Fruit fly (Drosophila melanogaster) whole organism, embryonic: ENCODE measurements around the gene spdo.
A peak's percentile ranks its signal among the peaks of the same experiment; 100 is the strongest.

Experiments used
- CG31224 ChIP-seq: fragments of 200-800 bp; sonication (Bioruptor generic); IDR thresholded peaks from 2 replicates; pipeline ENCODE4 v1.3.6; 2022; ENCODE audit warnings: missing biosample characterization, missing genetic modification characterization
- CG6175 ChIP-seq: fragments of 200-800 bp; sonication (Bioruptor generic); IDR thresholded peaks from 3 replicates; pipeline ENCODE4 v1.3.6; 2022; ENCODE audit warnings: missing biosample characterization, missing genetic modification characterization
- Sry-β ChIP-seq: fragments of 200-800 bp; sonication (Bioruptor generic); optimal IDR thresholded peaks from 2 replicates; lab custom pipeline; 2018; ENCODE audit warnings: missing biosample characterization, mild to moderate bottlenecking, missing genetic modification characterization, moderate library complexity
- bab2 ChIP-seq: fragments of 200-800 bp; sonication (Bioruptor generic); optimal IDR thresholded peaks from 2 replicates; lab custom pipeline; 2016; ENCODE audit warnings: missing biosample characterization, missing genetic modification characterization
- bsh ChIP-seq, 2 experiments: fragments of 200-800 bp; sonication (Bioruptor generic); optimal IDR thresholded peaks; 2 replicates each; lab custom pipeline; 2017 to 2018; ENCODE audit warnings: mild to moderate bottlenecking in 2 of 2, missing biosample characterization in 2 of 2, missing genetic modification characterization in 2 of 2, moderate library complexity in 1 of 2
- ken ChIP-seq: fragments of 200-800 bp; sonication (Bioruptor generic); IDR thresholded peaks from 3 replicates; pipeline ENCODE4 v1.3.6; 2022; ENCODE audit warnings: missing biosample characterization, missing genetic modification characterization

spdo gene

dm6 chr3R:30526799-30527465, 50.4 kb downstream of the spdo start, which contains the start of gene jdp (continued):
- no peak for TF ChIP-seq bsh (GFP tag; optimal IDR thresholded peaks at IDR 0.05; lab: Kevin White, UChicago)
- TF ChIP-seq ken = no peak
- no peak for TF ChIP-seq Sry-β (GFP tag; lab: Kevin White, UChicago)
- no peak for TF ChIP-seq CG31224 (GFP tag; lab: Robert Waterston, UW)
- no peak for TF ChIP-seq bab2 (GFP tag; lab: Kevin White, UChicago)
- TF ChIP-seq CG6175 (GFP tag; lab: Robert Waterston, UW) = 0 out of 3 replicates have a peak, but pooled peaks have one; percentile 7
